Worm (Caenorhabditis elegans) whole organism, mixed stage, embryonic: ENCODE data around the gene R74.2.

Experiments used
- blmp-1 ChIP-seq: fragments of 150-350 bp; optimal IDR thresholded peaks from 2 replicates; lab custom pipeline; 2014; ENCODE audit warnings: missing biosample characterization, missing genetic modification characterization
- elt-1 ChIP-seq: sonication (generic microtip); optimal IDR thresholded peaks from 2 replicates; lab custom pipeline; 2017; ENCODE audit warnings: missing genetic modification characterization, mild to moderate bottlenecking, missing compliant biosample characterization, antibody characterized with exemption, moderate library complexity, borderline replicate concordance; ENCODE audit not compliant: insufficient read depth
- flh-1 ChIP-seq: fragments of 200-800 bp; sonication (Bioruptor generic); optimal IDR thresholded peaks from 2 replicates; lab custom pipeline; 2018; ENCODE audit warnings: mild to moderate bottlenecking, missing genetic modification characterization, moderate library complexity, missing compliant biosample characterization
- lsy-2 ChIP-seq: fragments of 150-350 bp; optimal IDR thresholded peaks from 2 replicates; lab custom pipeline; 2014; ENCODE audit warnings: missing biosample characterization, missing genetic modification characterization
- mep-1 ChIP-seq: fragments of 150-350 bp; optimal IDR thresholded peaks from 2 replicates; lab custom pipeline; 2017; ENCODE audit warnings: missing biosample characterization, missing genetic modification reagents, missing genetic modification characterization, inconsistent platforms
- mls-2 ChIP-seq: sonication (generic microtip); optimal IDR thresholded peaks from 2 replicates; lab custom pipeline; 2016; ENCODE audit warnings: mild to moderate bottlenecking, missing genetic modification characterization, moderate library complexity, missing compliant biosample characterization
- nhr-237 ChIP-seq: fragments of 150-350 bp; optimal IDR thresholded peaks from 2 replicates; lab custom pipeline; 2014; ENCODE audit warnings: missing biosample characterization, missing genetic modification characterization
- pha-4 ChIP-seq: fragments of 150-350 bp; optimal IDR thresholded peaks from 2 replicates; lab custom pipeline; 2018; ENCODE audit warnings: missing biosample characterization, missing genetic modification reagents, missing genetic modification characterization
- snpc-4 ChIP-seq: fragments of 150-350 bp; optimal IDR thresholded peaks from 2 replicates; lab custom pipeline; 2014; ENCODE audit warnings: missing biosample characterization, missing genetic modification characterization
- unc-62 ChIP-seq: fragments of 150-350 bp; optimal IDR thresholded peaks from 2 replicates; lab custom pipeline; 2014; ENCODE audit warnings: missing biosample characterization, missing genetic modification reagents, missing genetic modification characterization
- ztf-11 ChIP-seq: fragments of 150-350 bp; optimal IDR thresholded peaks from 2 replicates; lab custom pipeline; 2014; ENCODE audit warnings: missing biosample characterization, missing genetic modification characterization

- TF ChIP-seq pha-4 (tag; lab: Kevin White, UChicago), result no peak
- no peak for TF ChIP-seq ztf-11 (tag; lab: Kevin White, UChicago)
- no peak for TF ChIP-seq elt-1
- TF ChIP-seq nhr-237 (tag; lab: Kevin White, UChicago), result no peak
- no peak for TF ChIP-seq unc-62
- TF ChIP-seq snpc-4 (tag; lab: Kevin White, UChicago), result no peak
- no peak for TF ChIP-seq blmp-1 (tag; lab: Kevin White, UChicago)
- TF ChIP-seq flh-1 (GFP tag; lab: Kevin White, UChicago), result no peak
- TF ChIP-seq lsy-2 (tag; lab: Kevin White, UChicago), result no peak
- TF ChIP-seq mls-2, result no peak
- TF ChIP-seq mep-1 (tag; lab: Kevin White, UChicago), result no peak
These were observed 6.6 kb upstream of the R74.2 start, which contains the start of gene C16C10.1 for ce11 chrIII:4181338-4181737.
